Worm (Caenorhabditis elegans): ENCODE data around the gene mps-4.

DNA sequence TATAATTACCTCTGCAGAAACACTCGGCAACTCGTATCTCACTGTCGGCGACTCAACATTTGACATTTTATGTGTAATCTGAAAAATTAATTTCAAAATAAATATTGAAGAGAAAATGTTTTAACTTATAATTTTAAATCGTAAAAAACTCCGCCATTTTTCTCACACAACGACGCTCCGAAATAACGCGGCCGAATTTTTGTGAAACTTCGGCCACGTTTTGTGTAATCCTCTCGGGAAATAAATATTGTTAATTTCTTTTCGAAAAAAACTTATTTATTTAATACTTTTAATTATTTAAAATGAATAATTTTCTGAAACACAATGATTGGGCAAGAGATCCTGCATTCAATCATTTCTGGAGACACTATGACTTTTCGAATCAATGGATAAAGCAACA is 35.8 kb upstream of the mps-4 start, which contains the start of the genes F10E9.7 and F10E9.5:
- no peak for TF ChIP-seq tbx-11 (GFP tag; IDR thresholded peaks at IDR 0.05)
- no peak for TF ChIP-seq hnd-1 (tag; optimal IDR thresholded peaks at IDR 0.05)
- no peak for TF ChIP-seq ama-1 (optimal IDR thresholded peaks at IDR 0.05)
- TF ChIP-seq scrt-1 (GFP tag; IDR thresholded peaks at IDR 0.05), result no peak
- no peak for TF ChIP-seq aly-1 (tag; optimal IDR thresholded peaks at IDR 0.05)
- TF ChIP-seq sea-1 (GFP tag; conservative IDR thresholded peaks at IDR 0.05), result no peak
- no peak for TF ChIP-seq hmg-4 (GFP tag; optimal IDR thresholded peaks at IDR 0.05)
- no peak for TF ChIP-seq hmbx-1 (tag; optimal IDR thresholded peaks at IDR 0.05)
